Worm (Caenorhabditis elegans) whole organism, L4/young adult: ENCODE measurements around the gene ZK1248.17.

ENCODE experiments used
- W03F9.2 ChIP-seq: fragments of 150-350 bp; optimal IDR thresholded peaks from 2 replicates; lab custom pipeline; 2014; ENCODE audit warnings: missing biosample characterization, missing genetic modification characterization
- him-1 ChIP-seq: sonication (generic microtip); optimal IDR thresholded peaks from 2 replicates; lab custom pipeline; 2016; ENCODE audit warnings: missing genotype, missing genetic modification reagents, missing genetic modification characterization, missing compliant biosample characterization

ce11 chrII:5816346-5816745 is 29.0 kb downstream of the ZK1248.17 start, which contains the start of gene ZK1248.20:
- TF ChIP-seq him-1 (tag; lab: Kevin White, UChicago) = no peak
- TF ChIP-seq W03F9.2 (tag; lab: Kevin White, UChicago) = no peak
